Worm (Caenorhabditis elegans) whole organism, mixed stage, embryonic: ENCODE measurements around the gene T15H9.5.
A peak's percentile ranks its signal among the peaks of the same experiment; 100 is the strongest.

Source experiments
- bed-3 ChIP-seq: fragments of 200-800 bp; sonication (Bioruptor generic); optimal IDR thresholded peaks from 3 replicates; lab custom pipeline; 2018; ENCODE audit warnings: mild to moderate bottlenecking, missing genetic modification characterization, moderate library complexity, missing compliant biosample characterization
- ceh-43 ChIP-seq: fragments of 200-800 bp; sonication (Bioruptor generic); optimal IDR thresholded peaks from 2 replicates; lab custom pipeline; 2018; ENCODE audit warnings: mild to moderate bottlenecking, missing genetic modification characterization, moderate library complexity, missing compliant biosample characterization
- ceh-83 ChIP-seq: fragments of 200-800 bp; sonication (Bioruptor generic); optimal IDR thresholded peaks from 2 replicates; lab custom pipeline; 2018; ENCODE audit warnings: mild to moderate bottlenecking, missing genetic modification characterization, missing compliant biosample characterization
- ces-1 ChIP-seq: fragments of 150-350 bp; optimal IDR thresholded peaks from 2 replicates; lab custom pipeline; 2014; ENCODE audit warnings: missing biosample characterization, missing genetic modification reagents, missing genetic modification characterization
- cnd-1 ChIP-seq: fragments of 200-800 bp; sonication (Bioruptor generic); optimal IDR thresholded peaks from 2 replicates; lab custom pipeline; 2018; ENCODE audit warnings: mild to moderate bottlenecking, missing genetic modification characterization, missing compliant biosample characterization
- drap-1 ChIP-seq: fragments of 200-800 bp; sonication (Bioruptor generic); optimal IDR thresholded peaks from 3 replicates; lab custom pipeline; 2018; ENCODE audit warnings: mild to moderate bottlenecking, missing genetic modification characterization, missing compliant biosample characterization
- elt-1 ChIP-seq: sonication (generic microtip); optimal IDR thresholded peaks from 2 replicates; lab custom pipeline; 2017; ENCODE audit warnings: missing genetic modification characterization, mild to moderate bottlenecking, missing compliant biosample characterization, antibody characterized with exemption, moderate library complexity, borderline replicate concordance; ENCODE audit not compliant: insufficient read depth
- elt-3 ChIP-seq: fragments of 150-350 bp; optimal IDR thresholded peaks from 2 replicates; lab custom pipeline; 2014; ENCODE audit warnings: missing biosample characterization, missing genetic modification characterization
- ham-2 ChIP-seq: fragments of 200-800 bp; sonication (Bioruptor generic); optimal IDR thresholded peaks from 2 replicates; lab custom pipeline; 2018; ENCODE audit warnings: mild to moderate bottlenecking, missing genetic modification characterization, missing compliant biosample characterization
- hlh-1 ChIP-seq: fragments of 150-350 bp; optimal IDR thresholded peaks from 2 replicates; lab custom pipeline; 2014; ENCODE audit warnings: missing biosample characterization, missing genetic modification reagents, missing genetic modification characterization
- lsy-2 ChIP-seq: fragments of 150-350 bp; optimal IDR thresholded peaks from 2 replicates; lab custom pipeline; 2014; ENCODE audit warnings: missing biosample characterization, missing genetic modification characterization
- mab-5 ChIP-seq: fragments of 150-350 bp; optimal IDR thresholded peaks from 2 replicates; lab custom pipeline; 2014; ENCODE audit warnings: missing biosample characterization, missing genetic modification characterization
- mep-1 ChIP-seq: fragments of 150-350 bp; optimal IDR thresholded peaks from 2 replicates; lab custom pipeline; 2017; ENCODE audit warnings: missing biosample characterization, missing genetic modification reagents, missing genetic modification characterization, inconsistent platforms
- mls-2 ChIP-seq: sonication (generic microtip); optimal IDR thresholded peaks from 2 replicates; lab custom pipeline; 2016; ENCODE audit warnings: mild to moderate bottlenecking, missing genetic modification characterization, moderate library complexity, missing compliant biosample characterization
- nhr-2 ChIP-seq: fragments of 150-350 bp; optimal IDR thresholded peaks from 2 replicates; lab custom pipeline; 2014; ENCODE audit warnings: missing biosample characterization, missing genetic modification characterization
- nhr-237 ChIP-seq: fragments of 150-350 bp; optimal IDR thresholded peaks from 2 replicates; lab custom pipeline; 2014; ENCODE audit warnings: missing biosample characterization, missing genetic modification characterization
- nhr-28 ChIP-seq: fragments of 150-350 bp; optimal IDR thresholded peaks from 2 replicates; lab custom pipeline; 2014; ENCODE audit warnings: missing biosample characterization, missing genetic modification characterization
- nhr-76 ChIP-seq: sonication (generic microtip); optimal IDR thresholded peaks from 2 replicates; lab custom pipeline; 2017; ENCODE audit warnings: missing biosample characterization, missing genetic modification characterization
- pha-4 ChIP-seq: fragments of 150-350 bp; optimal IDR thresholded peaks from 2 replicates; lab custom pipeline; 2018; ENCODE audit warnings: missing biosample characterization, missing genetic modification reagents, missing genetic modification characterization
- sem-2 ChIP-seq: fragments of 200-800 bp; sonication (Bioruptor generic); optimal IDR thresholded peaks from 2 replicates; lab custom pipeline; 2018; ENCODE audit warnings: mild to moderate bottlenecking, missing genetic modification characterization, missing compliant biosample characterization
- snpc-4 ChIP-seq: fragments of 150-350 bp; optimal IDR thresholded peaks from 2 replicates; lab custom pipeline; 2014; ENCODE audit warnings: missing biosample characterization, missing genetic modification characterization
- sptf-1 ChIP-seq: sonication (generic microtip); optimal IDR thresholded peaks from 2 replicates; lab custom pipeline; 2017; ENCODE audit warnings: mild to moderate bottlenecking, missing genetic modification characterization, moderate library complexity, missing compliant biosample characterization
- tbx-8 ChIP-seq: fragments of 200-800 bp; sonication (Bioruptor generic); optimal IDR thresholded peaks from 2 replicates; lab custom pipeline; 2018; ENCODE audit warnings: mild to moderate bottlenecking, missing genetic modification characterization, moderate library complexity, missing compliant biosample characterization
- zip-8 ChIP-seq: fragments of 150-350 bp; optimal IDR thresholded peaks from 2 replicates; lab custom pipeline; 2014; ENCODE audit warnings: missing biosample characterization, missing genetic modification characterization
- ztf-11 ChIP-seq: fragments of 150-350 bp; optimal IDR thresholded peaks from 2 replicates; lab custom pipeline; 2014; ENCODE audit warnings: missing biosample characterization, missing genetic modification characterization

Gene T15H9.5

ce11 chrII:9592737-9593136 is 18.5 kb downstream of the T15H9.5 start, which contains the start of gene parp-2:
parp-2 (plus strand) TSS chrII:9593037.
- TF ChIP-seq ces-1 (GFP tag; lab: Kevin White, UChicago) (no peak), elt-1 (no peak), mep-1 (tag; lab: Kevin White, UChicago) (no peak), nhr-76 (tag; lab: Kevin White, UChicago) (no peak), pha-4 (tag; lab: Kevin White, UChicago) (no peak), ceh-43 (GFP tag; lab: Kevin White, UChicago) (no peak), bed-3 (no peak), sem-2 (GFP tag; lab: Kevin White, UChicago) (no peak)

DNA sequence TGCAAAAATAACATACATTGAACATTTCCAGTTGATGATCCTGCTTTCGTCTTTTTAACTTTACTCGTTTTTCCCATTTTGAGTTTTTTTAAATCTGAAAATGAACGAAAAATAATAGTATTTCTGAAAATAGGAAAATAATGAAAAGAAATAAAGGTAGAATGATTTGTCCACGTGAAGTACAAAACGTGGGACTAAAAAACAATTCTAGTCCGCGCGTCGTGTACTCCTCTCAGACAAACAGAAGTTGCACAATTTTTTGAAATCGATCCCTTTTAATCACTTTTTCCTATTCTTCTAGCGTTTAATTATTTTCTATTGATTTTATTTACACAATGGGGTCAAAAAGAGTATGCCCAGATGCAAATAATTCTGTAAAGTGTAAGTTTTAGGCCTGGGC is 20.2 kb downstream of the T15H9.5 start, which contains the start of the genes E02H1.1 and tag-124:
E02H1.1 (minus strand) TSS at position 94 of the 400 bp plus-strand sequence.
tag-124 (plus strand) TSS at position 222 of the 400 bp plus-strand sequence.
- TF ChIP-seq ces-1 (GFP tag; lab: Kevin White, UChicago) (peak; percentile 16), hlh-1 (tag; lab: Kevin White, UChicago) (no peak), mep-1 (tag; lab: Kevin White, UChicago) (peak; percentile 28), snpc-4 (tag; lab: Kevin White, UChicago) (no peak), nhr-237 (tag; lab: Kevin White, UChicago) (peak; percentile 37), ztf-11 (tag; lab: Kevin White, UChicago) (no peak), pha-4 (tag; lab: Kevin White, UChicago) (no peak), lsy-2 (peak; percentile 25)

- TF ChIP-seq nhr-2 (tag; lab: Kevin White, UChicago): no peak
- TF ChIP-seq elt-1: no peak
- no peak for TF ChIP-seq ham-2 (GFP tag; lab: Kevin White, UChicago)
- TF ChIP-seq sptf-1: no peak
- no peak for TF ChIP-seq mls-2 (tag; lab: Kevin White, UChicago)
- TF ChIP-seq sem-2 (GFP tag; lab: Kevin White, UChicago): no peak
- TF ChIP-seq tbx-8 (GFP tag; lab: Kevin White, UChicago): no peak
- TF ChIP-seq drap-1 (GFP tag; lab: Kevin White, UChicago): no peak
These were observed 21.6 kb downstream of the T15H9.5 start, which contains the start of gene eral-1 for ce11 chrII:9589667-9590066. eral-1 (minus strand) TSS chrII:9589767.

- peak; percentile 52 for TF ChIP-seq nhr-28
- TF ChIP-seq elt-3: no peak
- TF ChIP-seq hlh-1 (tag; lab: Kevin White, UChicago): no peak
- TF ChIP-seq sptf-1: no peak
- no peak for TF ChIP-seq mep-1 (tag; lab: Kevin White, UChicago)
These were observed 24.5 kb downstream of the T15H9.5 start, which contains the start of gene ugt-58 for ce11 chrII:9586734-9587209. ugt-58 (minus strand) TSS chrII:9586784.

- TF ChIP-seq tbx-8 (GFP tag; lab: Kevin White, UChicago): no peak
These were observed 27.8 kb downstream of the T15H9.5 start, which contains the start of gene wee-1.1 for ce11 chrII:9583461-9583860. wee-1.1 (minus strand) TSS chrII:9583561.

DNA sequence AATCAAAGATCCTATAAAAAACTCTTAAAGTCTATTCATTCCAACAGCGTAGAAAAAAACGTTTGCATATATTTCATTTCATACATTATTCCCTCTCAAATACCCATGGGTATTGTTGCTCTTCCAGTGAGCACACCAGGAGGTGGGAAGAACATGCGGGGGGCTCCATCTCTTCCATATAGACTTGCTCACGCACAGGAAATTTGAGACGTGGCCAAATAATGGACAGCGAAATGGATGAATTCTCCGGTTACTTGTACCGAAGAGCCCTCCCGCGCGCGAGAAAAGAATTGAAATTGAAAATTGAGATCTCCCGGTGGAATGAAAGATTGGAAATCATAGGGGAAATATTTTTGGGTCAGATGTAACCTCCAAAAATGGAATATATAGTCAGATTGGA is 33.6 kb downstream of the T15H9.5 start:
- TF ChIP-seq ztf-11 (tag; lab: Kevin White, UChicago): no peak

DNA sequence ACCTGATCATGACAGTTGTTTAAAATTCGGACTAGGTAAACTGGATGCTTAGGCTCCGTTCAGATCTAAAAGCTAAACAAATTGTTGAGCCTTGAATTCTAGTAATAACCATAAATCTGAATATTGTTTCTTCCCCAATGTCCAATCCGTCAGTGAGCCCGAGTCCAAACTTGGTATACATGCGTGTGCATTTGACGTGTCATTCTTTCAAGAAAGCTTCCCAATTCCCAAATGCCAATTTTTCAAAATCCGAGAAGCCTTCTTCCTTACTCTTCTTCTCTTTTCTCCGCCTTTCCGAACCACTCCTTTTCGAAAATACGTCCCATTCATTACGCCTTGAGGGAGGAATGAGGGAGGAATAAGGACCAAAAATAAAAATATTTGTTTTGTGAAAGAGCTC is 34.5 kb downstream of the T15H9.5 start:
- TF ChIP-seq mab-5 (no peak), bed-3 (no peak), lsy-2 (no peak), hlh-1 (tag; lab: Kevin White, UChicago) (no peak), ztf-11 (tag; lab: Kevin White, UChicago) (no peak), sptf-1 (no peak), elt-3 (no peak)

- TF ChIP-seq ceh-83 (GFP tag; lab: Kevin White, UChicago) (no peak), cnd-1 (tag; lab: Kevin White, UChicago) (no peak), zip-8 (tag; lab: Kevin White, UChicago) (no peak), bed-3 (no peak)
These were observed 35.6 kb downstream of the T15H9.5 start, which contains the start of gene exc-7 for ce11 chrII:9575670-9576069. exc-7 (plus strand) TSS chrII:9575970.
